Fruit fly (Drosophila melanogaster) whole organism, adult: ENCODE data around the gene CG31515.

Source experiments
- CG14711 ChIP-seq: fragments of 200-800 bp; sonication (Bioruptor generic); optimal IDR thresholded peaks from 2 replicates; lab custom pipeline; 2018; ENCODE audit warnings: missing biosample characterization, mild to moderate bottlenecking, missing genetic modification characterization, moderate library complexity
- CG1620 ChIP-seq: fragments of 200-800 bp; sonication (Bioruptor generic); optimal IDR thresholded peaks from 2 replicates; lab custom pipeline; 2016; ENCODE audit warnings: missing biosample characterization, missing genetic modification characterization
- CG33017 ChIP-seq: fragments of 200-800 bp; sonication (Bioruptor generic); optimal IDR thresholded peaks from 2 replicates; lab custom pipeline; 2018; ENCODE audit warnings: missing biosample characterization, mild to moderate bottlenecking, missing genetic modification characterization, moderate library complexity
- bab1 ChIP-seq: fragments of 200-800 bp; sonication (Bioruptor generic); optimal IDR thresholded peaks from 3 replicates; lab custom pipeline; 2019; ENCODE audit warnings: missing biosample characterization, mild to moderate bottlenecking, missing genetic modification characterization, moderate library complexity
- cic ChIP-seq: fragments of 200-800 bp; sonication (Bioruptor generic); optimal IDR thresholded peaks from 2 replicates; lab custom pipeline; 2017; ENCODE audit warnings: missing biosample characterization, mild to moderate bottlenecking, missing genetic modification characterization, moderate library complexity

DNA sequence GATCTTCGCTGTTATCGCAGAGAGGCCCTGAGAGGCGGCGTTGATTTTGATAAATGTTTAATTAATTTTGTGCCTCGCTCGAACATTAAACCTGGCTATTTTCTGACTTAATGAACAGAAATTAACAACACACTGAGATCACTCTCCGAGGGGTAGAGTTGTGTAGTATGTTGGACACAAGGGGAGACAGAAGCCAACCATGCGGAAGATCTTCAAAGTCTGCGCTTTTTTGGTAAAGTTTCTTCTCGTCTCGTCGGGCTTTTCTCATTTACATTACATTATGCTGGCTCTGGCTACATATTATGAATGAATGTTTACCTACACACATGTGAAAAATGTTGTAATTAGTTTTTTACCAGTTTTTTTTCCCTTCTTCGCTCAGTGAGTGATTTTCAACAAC is 37.2 kb upstream of the CG31515 start, which contains the start of gene CG43694:
- TF ChIP-seq CG14711 (tag; lab: Kevin White, UChicago), result no peak
- no peak for TF ChIP-seq cic (GFP tag; lab: Kevin White, UChicago)
- no peak for TF ChIP-seq CG33017 (tag; lab: Kevin White, UChicago)
- TF ChIP-seq CG1620 (GFP tag; lab: Kevin White, UChicago), result no peak
- TF ChIP-seq bab1 (GFP tag; lab: Kevin White, UChicago), result no peak
